Fruit fly (Drosophila melanogaster) whole organism, embryonic: Measurements from ENCODE around the gene mldr.

Experiments
- BEAF-32 ChIP-seq: fragments of 200-800 bp; sonication (Bioruptor generic); optimal IDR thresholded peaks from 3 replicates; lab custom pipeline; 2017; ENCODE audit warnings: missing biosample characterization, missing genetic modification characterization, mild to moderate bottlenecking, moderate library complexity, missing genetic modification reagents
- CG10267 ChIP-seq: fragments of 200-800 bp; sonication (Bioruptor generic); optimal IDR thresholded peaks from 2 replicates; lab custom pipeline; 2018; ENCODE audit warnings: missing biosample characterization, mild to moderate bottlenecking, missing genetic modification characterization, moderate library complexity
- CG11504 ChIP-seq: fragments of 200-800 bp; sonication (Bioruptor generic); optimal IDR thresholded peaks from 3 replicates; lab custom pipeline; 2019; ENCODE audit warnings: missing biosample characterization, mild to moderate bottlenecking, missing genetic modification characterization, moderate library complexity
- CG14710 ChIP-seq: fragments of 200-800 bp; sonication (Bioruptor generic); optimal IDR thresholded peaks from 3 replicates; lab custom pipeline; 2019; ENCODE audit warnings: missing biosample characterization, mild to moderate bottlenecking, missing genetic modification characterization, moderate library complexity
- CG1603 ChIP-seq: fragments of 200-800 bp; sonication (Bioruptor generic); optimal IDR thresholded peaks from 2 replicates; lab custom pipeline; 2019; ENCODE audit warnings: missing biosample characterization, mild to moderate bottlenecking, missing genetic modification characterization, moderate library complexity
- CG17912 ChIP-seq: fragments of 200-800 bp; sonication (Bioruptor generic); optimal IDR thresholded peaks from 2 replicates; lab custom pipeline; 2018; ENCODE audit warnings: missing biosample characterization, mild to moderate bottlenecking, missing genetic modification characterization
- CG2129 ChIP-seq: fragments of 200-800 bp; sonication (Bioruptor generic); IDR thresholded peaks from 2 replicates; pipeline ENCODE4 v1.3.6; 2022; ENCODE audit warnings: missing biosample characterization, missing genetic modification characterization; ENCODE audit not compliant: partially characterized antibody
- CG2678 ChIP-seq: fragments of 200-800 bp; sonication (Bioruptor generic); optimal IDR thresholded peaks from 3 replicates; lab custom pipeline; 2019; ENCODE audit warnings: missing biosample characterization, mild to moderate bottlenecking, missing genetic modification characterization, moderate library complexity
- CG2712 ChIP-seq: fragments of 200-800 bp; optimal IDR thresholded peaks from 3 replicates; lab custom pipeline; 2019; ENCODE audit warnings: missing biosample characterization, mild to moderate bottlenecking, missing genetic modification characterization, moderate library complexity
- CG34422 ChIP-seq: fragments of 200-800 bp; sonication (Bioruptor generic); IDR thresholded peaks from 3 replicates; pipeline ENCODE4 v1.3.6; 2022; ENCODE audit warnings: missing biosample characterization, missing genetic modification characterization
- CG3838 ChIP-seq: fragments of 200-800 bp; sonication (Bioruptor generic); optimal IDR thresholded peaks from 3 replicates; lab custom pipeline; 2016; ENCODE audit warnings: missing biosample characterization, missing genetic modification characterization
- CG42726 ChIP-seq: fragments of 200-800 bp; sonication (Bioruptor generic); IDR thresholded peaks from 2 replicates; pipeline ENCODE4 v1.3.6; 2022; ENCODE audit warnings: missing biosample characterization, missing genetic modification characterization; ENCODE audit not compliant: partially characterized antibody
- CG4617 ChIP-seq: fragments of 200-800 bp; sonication (Bioruptor generic); optimal IDR thresholded peaks from 3 replicates; lab custom pipeline; 2016; ENCODE audit warnings: missing biosample characterization, missing genetic modification characterization, borderline replicate concordance
- CG7839 ChIP-seq: fragments of 200-800 bp; sonication (Bioruptor generic); optimal IDR thresholded peaks from 3 replicates; lab custom pipeline; 2018; ENCODE audit warnings: missing biosample characterization, mild to moderate bottlenecking, missing genetic modification characterization, moderate library complexity
- D ChIP-seq, 2 experiments: fragments of 200-800 bp in 1 of 2; fragments of >200 bp in 1 of 2; sonication (Bioruptor generic) in 1 of 2; optimal IDR thresholded peaks; 2 replicates in 1 of 2; 3 replicates in 1 of 2; lab custom pipeline; 2017; ENCODE audit warnings: mild to moderate bottlenecking in 1 of 2, missing biosample characterization in 1 of 2, missing genetic modification characterization in 1 of 2, missing genetic modification reagents in 1 of 2
- Dp ChIP-seq: fragments of 200-800 bp; sonication (Bioruptor generic); optimal IDR thresholded peaks from 2 replicates; lab custom pipeline; 2018; ENCODE audit warnings: missing biosample characterization, mild to moderate bottlenecking, missing genetic modification characterization, moderate library complexity
- Fer1 ChIP-seq: fragments of 200-800 bp; sonication (Bioruptor generic); optimal IDR thresholded peaks from 2 replicates; lab custom pipeline; 2017; ENCODE audit warnings: missing biosample characterization, mild to moderate bottlenecking, missing genetic modification characterization
- HLH4C ChIP-seq: fragments of 200-800 bp; sonication (Bioruptor generic); IDR thresholded peaks from 3 replicates; pipeline ENCODE4 v1.3.6; 2022; ENCODE audit warnings: missing biosample characterization, missing genetic modification characterization; ENCODE audit not compliant: partially characterized antibody
- Jarid2 ChIP-seq: fragments of 200-800 bp; sonication (Bioruptor generic); optimal IDR thresholded peaks from 3 replicates; lab custom pipeline; 2017; ENCODE audit warnings: mild to moderate bottlenecking, missing biosample characterization, missing genetic modification reagents, missing genetic modification characterization
- MBD-R2 ChIP-seq: fragments of 200-800 bp; sonication (Bioruptor generic); IDR thresholded peaks from 2 replicates; pipeline ENCODE4 v1.3.6; 2022; ENCODE audit warnings: missing biosample characterization, missing genetic modification characterization
- MESR4 ChIP-seq: fragments of 200-800 bp; sonication (Bioruptor generic); optimal IDR thresholded peaks from 2 replicates; lab custom pipeline; 2018; ENCODE audit warnings: missing biosample characterization, mild to moderate bottlenecking, missing genetic modification characterization, moderate library complexity
- Myb ChIP-seq: fragments of 200-800 bp; sonication (Bioruptor generic); optimal IDR thresholded peaks from 2 replicates; lab custom pipeline; 2016; ENCODE audit warnings: missing biosample characterization, missing genetic modification characterization
- Rfx ChIP-seq: fragments of 200-800 bp; sonication (Bioruptor generic); IDR thresholded peaks from 2 replicates; pipeline ENCODE4 v1.3.6; 2022; ENCODE audit warnings: missing biosample characterization, missing genetic modification characterization
- Scr ChIP-seq: fragments of 200-800 bp; sonication (Bioruptor generic); IDR thresholded peaks from 2 replicates; pipeline ENCODE4 v1.3.6; 2022; ENCODE audit warnings: missing biosample characterization, missing genetic modification characterization; ENCODE audit not compliant: partially characterized antibody
- Spps ChIP-seq: fragments of 200-800 bp; sonication (Bioruptor generic); optimal IDR thresholded peaks from 2 replicates; lab custom pipeline; 2018; ENCODE audit warnings: missing biosample characterization, mild to moderate bottlenecking, missing genetic modification characterization
- YL-1 ChIP-seq: fragments of 200-800 bp; sonication (Bioruptor generic); optimal IDR thresholded peaks from 3 replicates; lab custom pipeline; 2017; ENCODE audit warnings: missing biosample characterization, mild to moderate bottlenecking, missing genetic modification characterization
- amos ChIP-seq: fragments of 200-800 bp; sonication (Bioruptor generic); IDR thresholded peaks from 2 replicates; pipeline ENCODE4 v1.3.6; 2022; ENCODE audit warnings: missing biosample characterization, missing genetic modification characterization; ENCODE audit not compliant: partially characterized antibody
- ato ChIP-seq: fragments of 200-800 bp; sonication (Bioruptor generic); IDR thresholded peaks from 2 replicates; pipeline ENCODE4 v1.3.6; 2022; ENCODE audit warnings: missing biosample characterization, missing genetic modification characterization; ENCODE audit not compliant: partially characterized antibody
- bbx ChIP-seq: fragments of 200-800 bp; sonication (Bioruptor generic); IDR thresholded peaks from 2 replicates; pipeline ENCODE4 v1.3.6; 2022; ENCODE audit warnings: missing biosample characterization, missing genetic modification characterization; ENCODE audit not compliant: partially characterized antibody
- bcd ChIP-seq: fragments of 200-800 bp; sonication (Bioruptor generic); optimal IDR thresholded peaks from 2 replicates; lab custom pipeline; 2017; ENCODE audit warnings: missing biosample characterization, mild to moderate bottlenecking, missing genetic modification characterization
- bigmax ChIP-seq: fragments of 200-800 bp; sonication (Bioruptor generic); optimal IDR thresholded peaks from 2 replicates; lab custom pipeline; 2018; ENCODE audit warnings: missing biosample characterization, mild to moderate bottlenecking, missing genetic modification characterization
- hbn ChIP-seq: fragments of 200-800 bp; sonication (Bioruptor generic); IDR thresholded peaks from 2 replicates; pipeline ENCODE4 v1.3.6; 2022; ENCODE audit warnings: missing biosample characterization, missing genetic modification characterization; ENCODE audit not compliant: partially characterized antibody
- hth ChIP-seq: fragments of >200 bp; optimal IDR thresholded peaks from 2 replicates; lab custom pipeline; 2017; ENCODE audit warnings: inconsistent platforms
- ind ChIP-seq: fragments of 200-800 bp; sonication (Bioruptor generic); optimal IDR thresholded peaks from 3 replicates; lab custom pipeline; 2016; ENCODE audit warnings: missing biosample characterization, missing genetic modification characterization
- inv ChIP-seq: fragments of 200-800 bp; sonication (Bioruptor generic); IDR thresholded peaks from 2 replicates; pipeline ENCODE4 v1.3.6; 2022; ENCODE audit warnings: missing biosample characterization, missing genetic modification characterization; ENCODE audit not compliant: partially characterized antibody
- knrl ChIP-seq: fragments of 200-800 bp; sonication (Bioruptor generic); IDR thresholded peaks from 3 replicates; pipeline ENCODE4 v1.3.6; 2022; ENCODE audit warnings: missing biosample characterization, missing genetic modification characterization; ENCODE audit not compliant: partially characterized antibody
- mld ChIP-seq: fragments of 200-800 bp; sonication (Bioruptor generic); IDR thresholded peaks from 3 replicates; pipeline ENCODE4 v1.3.6; 2022; ENCODE audit warnings: missing biosample characterization, missing genetic modification characterization; ENCODE audit not compliant: partially characterized antibody
- pzg ChIP-seq: fragments of 200-800 bp; sonication (Bioruptor generic); optimal IDR thresholded peaks from 3 replicates; lab custom pipeline; 2018; ENCODE audit warnings: missing biosample characterization, mild to moderate bottlenecking, missing genetic modification characterization, moderate library complexity
- ranshi ChIP-seq: fragments of 200-800 bp; sonication (Bioruptor generic); IDR thresholded peaks from 2 replicates; pipeline ENCODE4 v1.3.6; 2022; ENCODE audit warnings: missing biosample characterization, missing genetic modification characterization
- row ChIP-seq: fragments of 200-800 bp; sonication (Bioruptor generic); IDR thresholded peaks from 3 replicates; pipeline ENCODE4 v1.3.6; 2022; ENCODE audit warnings: missing biosample characterization, missing genetic modification characterization
- sens ChIP-seq: fragments of 200-800 bp; sonication (Bioruptor generic); peaks from one replicate; lab custom pipeline; 2016; ENCODE audit warnings: missing biosample characterization, missing genetic modification characterization
- slp2 ChIP-seq: fragments of 200-800 bp; sonication (Bioruptor generic); optimal IDR thresholded peaks from 2 replicates; lab custom pipeline; 2016; ENCODE audit warnings: missing biosample characterization, missing genetic modification characterization
- stwl ChIP-seq: fragments of 200-800 bp; sonication (Bioruptor generic); optimal IDR thresholded peaks from 3 replicates; lab custom pipeline; 2018; ENCODE audit warnings: missing biosample characterization, mild to moderate bottlenecking, missing genetic modification characterization, moderate library complexity
- unc-4 ChIP-seq: fragments of 200-800 bp; sonication (Bioruptor generic); IDR thresholded peaks from 2 replicates; pipeline ENCODE4 v1.3.6; 2022; ENCODE audit warnings: missing biosample characterization, missing genetic modification characterization; ENCODE audit not compliant: partially characterized antibody
- vnd ChIP-seq: fragments of 200-800 bp; sonication (Bioruptor generic); IDR thresholded peaks from 3 replicates; pipeline ENCODE4 v1.3.6; 2022; ENCODE audit warnings: missing biosample characterization, missing genetic modification characterization; ENCODE audit not compliant: partially characterized antibody
- vvl ChIP-seq: fragments of 200-800 bp; sonication (Bioruptor generic); IDR thresholded peaks from 2 replicates; pipeline ENCODE4 v1.3.6; 2022; ENCODE audit warnings: missing biosample characterization, missing genetic modification characterization
- zen2 ChIP-seq: fragments of 200-800 bp; sonication (Bioruptor generic); IDR thresholded peaks from 3 replicates; pipeline ENCODE4 v1.3.6; 2022; ENCODE audit warnings: missing biosample characterization, missing genetic modification characterization; ENCODE audit not compliant: partially characterized antibody

mldr gene

dm6 chrX:6260900-6261299 is 30.2 kb upstream of the mldr start, which contains the start of gene Josd (continued):
- peak; percentile 87 for TF ChIP-seq hbn (GFP tag; lab: Robert Waterston, UW)
- TF ChIP-seq ranshi (GFP tag; lab: Robert Waterston, UW), result no peak
- no peak for TF ChIP-seq Jarid2 (GFP tag; lab: Kevin White, UChicago)
- no peak for TF ChIP-seq CG7839 (tag; lab: Kevin White, UChicago)
- peak; percentile 92 for TF ChIP-seq amos (GFP tag; lab: Robert Waterston, UW)
- TF ChIP-seq CG34422 (GFP tag; lab: Robert Waterston, UW), result 0 out of 3 replicates have a peak, but pooled peaks have one; percentile 11
- no peak for TF ChIP-seq ind (GFP tag; lab: Kevin White, UChicago)
- peak; percentile 16 for TF ChIP-seq CG11504 (tag; lab: Kevin White, UChicago)
- TF ChIP-seq CG17912 (GFP tag; lab: Kevin White, UChicago), result no peak
- TF ChIP-seq MESR4 (GFP tag; lab: Kevin White, UChicago), result peak; percentile 24
- TF ChIP-seq CG42726 (GFP tag; lab: Robert Waterston, UW), result peak; percentile 68; the same call in 1 of the 2 replicates
- peak; percentile 85 for TF ChIP-seq knrl (GFP tag; lab: Robert Waterston, UW)
- no peak for TF ChIP-seq Spps (tag; lab: Kevin White, UChicago)
- no peak for TF ChIP-seq slp2
- peak; percentile 48 for TF ChIP-seq stwl
- TF ChIP-seq CG2678 (tag; lab: Kevin White, UChicago), result peak; percentile 8
- peak; percentile 50; the same call in 1 of the 2 replicates for TF ChIP-seq ato
- peak; percentile 75 for TF ChIP-seq Myb
- peak; percentile 72 for TF ChIP-seq zen2 (GFP tag; lab: Robert Waterston, UW)
- TF ChIP-seq vnd (GFP tag; lab: Robert Waterston, UW), result peak; percentile 67
- peak; percentile 84 for TF ChIP-seq unc-4 (GFP tag; lab: Robert Waterston, UW)
- peak; percentile 51 for TF ChIP-seq pzg
- peak; percentile 6 for TF ChIP-seq CG10267 (tag; lab: Kevin White, UChicago)
- peak; percentile 3 for TF ChIP-seq Fer1
- TF ChIP-seq mld (GFP tag; lab: Robert Waterston, UW), result peak; percentile 67; the same call in 1 of the 3 replicates
- peak; percentile 76 for TF ChIP-seq inv (GFP tag; lab: Robert Waterston, UW)
- peak; percentile 74 for TF ChIP-seq HLH4C (GFP tag; lab: Robert Waterston, UW)
- no peak for TF ChIP-seq CG3838
- TF ChIP-seq bcd (GFP tag; lab: Kevin White, UChicago), result no peak
- TF ChIP-seq BEAF-32 (GFP tag; lab: Kevin White, UChicago), result peak; percentile 85
- 0 out of 2 replicates have a peak, but pooled peaks have one; percentile 8 for TF ChIP-seq vvl (GFP tag; lab: Robert Waterston, UW)
- TF ChIP-seq CG2129 (GFP tag; lab: Robert Waterston, UW), result peak; percentile 74; the same call in 1 of the 2 replicates
- peak; percentile 19 for TF ChIP-seq YL-1 (GFP tag; lab: Kevin White, UChicago)
- TF ChIP-seq MBD-R2 (GFP tag; lab: Robert Waterston, UW), result peak; percentile 71
- TF ChIP-seq CG4617, result peak; percentile 26
- peak; percentile 36 for TF ChIP-seq CG1603
- TF ChIP-seq Rfx (GFP tag; lab: Robert Waterston, UW), result peak; percentile 50
- peak; percentile 16 for TF ChIP-seq sens
- peak; percentile 83 for TF ChIP-seq row
- peak; percentile 86 for TF ChIP-seq Scr (GFP tag; lab: Robert Waterston, UW)
- TF ChIP-seq Dp (GFP tag; lab: Kevin White, UChicago), result peak; percentile 15
- TF ChIP-seq bbx, result peak; percentile 83
- TF ChIP-seq CG14710 (tag; lab: Kevin White, UChicago), result peak; percentile 30
- TF ChIP-seq CG2712 (tag; lab: Kevin White, UChicago), result peak; percentile 2
- no peak for TF ChIP-seq bigmax (GFP tag; lab: Kevin White, UChicago)
- no peak for TF ChIP-seq hth
- TF ChIP-seq D (optimal IDR thresholded peaks at IDR 0.05; lab: Kevin White, UChicago), result no peak
- TF ChIP-seq D (GFP tag; optimal IDR thresholded peaks at IDR 0.05; lab: Kevin White, UChicago), result no peak
